Fruit fly (Drosophila melanogaster) whole organism, adult: ENCODE results near the gene trp.

Source experiments
- CG12768 ChIP-seq: fragments of 200-800 bp; sonication (Bioruptor generic); optimal IDR thresholded peaks from 2 replicates; lab custom pipeline; 2017; ENCODE audit warnings: missing biosample characterization, missing genetic modification characterization, mild to moderate bottlenecking, moderate library complexity, missing genetic modification reagents
- CG7045 ChIP-seq: fragments of 200-800 bp; sonication (Bioruptor generic); optimal IDR thresholded peaks from 2 replicates; lab custom pipeline; 2017; ENCODE audit warnings: missing biosample characterization, mild to moderate bottlenecking, missing genetic modification characterization
- Clk ChIP-seq: fragments of 200-800 bp; sonication (Bioruptor generic); optimal IDR thresholded peaks from 2 replicates; lab custom pipeline; 2017; ENCODE audit warnings: missing biosample characterization, missing genetic modification characterization
- kay ChIP-seq: fragments of 200-800 bp; sonication (Bioruptor generic); peaks from one replicate; lab custom pipeline; 2016; ENCODE audit warnings: missing biosample characterization, missing genetic modification characterization, borderline replicate concordance
- ovo ChIP-seq: fragments of 200-800 bp; sonication (Bioruptor generic); optimal IDR thresholded peaks from 2 replicates; lab custom pipeline; 2016; ENCODE audit warnings: missing biosample characterization, missing genetic modification characterization
- pad ChIP-seq: fragments of 200-800 bp; sonication (Bioruptor generic); optimal IDR thresholded peaks from 3 replicates; lab custom pipeline; 2017; ENCODE audit warnings: missing biosample characterization, missing genetic modification characterization, mild to moderate bottlenecking, moderate library complexity, missing genetic modification reagents
- tj ChIP-seq: fragments of 200-800 bp; sonication (Bioruptor generic); optimal IDR thresholded peaks from 3 replicates; lab custom pipeline; 2017; ENCODE audit warnings: missing biosample characterization, mild to moderate bottlenecking, missing genetic modification characterization, moderate library complexity

dm6 chr3R:29894393-29894792, 25.7 kb downstream of the trp start:
- TF ChIP-seq kay (GFP tag; lab: Kevin White, UChicago) = no peak
- TF ChIP-seq Clk (GFP tag; lab: Kevin White, UChicago) = no peak
- no peak for TF ChIP-seq CG12768 (GFP tag; lab: Kevin White, UChicago)
- TF ChIP-seq pad = no peak
- no peak for TF ChIP-seq tj
- no peak for TF ChIP-seq ovo (GFP tag; lab: Kevin White, UChicago)
- TF ChIP-seq CG7045 (GFP tag; lab: Kevin White, UChicago) = no peak
